Fruit fly (Drosophila melanogaster) whole organism, prepupa: ENCODE data around the gene Gr85a.

Source experiments
- CG10631 ChIP-seq: fragments of 200-800 bp; sonication (Bioruptor generic); optimal IDR thresholded peaks from 2 replicates; lab custom pipeline; 2016; ENCODE audit warnings: missing biosample characterization, missing genetic modification characterization
- CG11294 ChIP-seq: fragments of 200-800 bp; sonication (Bioruptor generic); IDR thresholded peaks from 2 replicates; pipeline ENCODE4 v1.3.6; 2022; ENCODE audit warnings: missing biosample characterization, missing genetic modification characterization
- CG11762 ChIP-seq: fragments of 200-800 bp; sonication (Bioruptor generic); optimal IDR thresholded peaks from 3 replicates; lab custom pipeline; 2016; ENCODE audit warnings: missing biosample characterization, missing genetic modification characterization; ENCODE audit not compliant: insufficient read depth
- CG15336 ChIP-seq: fragments of 200-800 bp; sonication (Bioruptor generic); IDR thresholded peaks from 2 replicates; pipeline ENCODE4 v1.3.6; 2022; ENCODE audit warnings: missing biosample characterization, missing genetic modification characterization
- CG1621 ChIP-seq: fragments of 200-800 bp; sonication (Bioruptor generic); optimal IDR thresholded peaks from 3 replicates; lab custom pipeline; 2018; ENCODE audit warnings: missing biosample characterization, mild to moderate bottlenecking, missing genetic modification characterization
- CG16779 ChIP-seq: fragments of 200-800 bp; sonication (Bioruptor generic); optimal IDR thresholded peaks from 3 replicates; lab custom pipeline; 2017; ENCODE audit warnings: missing biosample characterization, mild to moderate bottlenecking, missing genetic modification characterization
- CG3032 ChIP-seq: fragments of 200-800 bp; optimal IDR thresholded peaks from 2 replicates; lab custom pipeline; 2019; ENCODE audit warnings: missing biosample characterization, mild to moderate bottlenecking, missing genetic modification characterization, moderate library complexity
- CG3919 ChIP-seq: fragments of 200-800 bp; sonication (Bioruptor generic); optimal IDR thresholded peaks from 3 replicates; lab custom pipeline; 2016; ENCODE audit warnings: missing biosample characterization, missing genetic modification characterization
- CG4318 ChIP-seq: fragments of 200-800 bp; sonication (Bioruptor generic); optimal IDR thresholded peaks from 3 replicates; lab custom pipeline; 2017; ENCODE audit warnings: missing biosample characterization, mild to moderate bottlenecking, missing genetic modification characterization
- CG6163 ChIP-seq: fragments of 200-800 bp; sonication (Bioruptor generic); IDR thresholded peaks from 3 replicates; pipeline ENCODE4 v1.3.6; 2022; ENCODE audit warnings: missing biosample characterization, missing genetic modification characterization
- CG6276 ChIP-seq: fragments of 200-800 bp; sonication (Bioruptor generic); optimal IDR thresholded peaks from 2 replicates; lab custom pipeline; 2017; ENCODE audit warnings: missing biosample characterization, mild to moderate bottlenecking, missing genetic modification characterization
- CG6792 ChIP-seq: fragments of 200-800 bp; sonication (Bioruptor generic); optimal IDR thresholded peaks from 3 replicates; lab custom pipeline; 2016; ENCODE audit warnings: missing biosample characterization, missing genetic modification characterization
- CG6808 ChIP-seq: fragments of 200-800 bp; sonication (Bioruptor generic); optimal IDR thresholded peaks from 3 replicates; lab custom pipeline; 2017; ENCODE audit warnings: missing biosample characterization, missing genetic modification characterization, mild to moderate bottlenecking, moderate library complexity, missing genetic modification reagents
- CG6854 ChIP-seq: fragments of 200-800 bp; sonication (Bioruptor generic); optimal IDR thresholded peaks from 2 replicates; lab custom pipeline; 2017; ENCODE audit warnings: missing biosample characterization, mild to moderate bottlenecking, missing genetic modification characterization
- CG7368 ChIP-seq: fragments of 200-800 bp; sonication (Bioruptor generic); optimal IDR thresholded peaks from 3 replicates; lab custom pipeline; 2016; ENCODE audit warnings: missing biosample characterization, missing genetic modification characterization
- CG8119 ChIP-seq: fragments of 200-800 bp; sonication (Bioruptor generic); IDR thresholded peaks from 3 replicates; pipeline ENCODE4 v1.3.6; 2022; ENCODE audit warnings: missing biosample characterization, missing genetic modification characterization
- CG9139 ChIP-seq: fragments of 200-800 bp; sonication (Bioruptor generic); optimal IDR thresholded peaks from 3 replicates; lab custom pipeline; 2017; ENCODE audit warnings: missing biosample characterization, mild to moderate bottlenecking, missing genetic modification characterization
- Eip75B ChIP-seq: fragments of 200-800 bp; sonication (Bioruptor generic); optimal IDR thresholded peaks from 3 replicates; lab custom pipeline; 2016; ENCODE audit warnings: missing biosample characterization, missing genetic modification characterization
- Eip78C ChIP-seq: fragments of 200-800 bp; sonication (Bioruptor generic); peaks from one replicate; lab custom pipeline; 2016; ENCODE audit warnings: missing biosample characterization, missing genetic modification characterization
- Eip93F ChIP-seq: fragments of 200-800 bp; sonication (Bioruptor generic); optimal IDR thresholded peaks from 2 replicates; lab custom pipeline; 2016; ENCODE audit warnings: missing biosample characterization, mild to moderate bottlenecking, missing genetic modification characterization
- Ets21C ChIP-seq: fragments of 200-800 bp; sonication (Bioruptor generic); optimal IDR thresholded peaks from 3 replicates; lab custom pipeline; 2016; ENCODE audit warnings: missing biosample characterization, missing genetic modification characterization
- Ets96B ChIP-seq: fragments of 200-800 bp; optimal IDR thresholded peaks from 2 replicates; lab custom pipeline; 2019; ENCODE audit warnings: missing biosample characterization, mild to moderate bottlenecking, missing genetic modification characterization, moderate library complexity
- Gug ChIP-seq: fragments of 200-800 bp; sonication (Bioruptor generic); IDR thresholded peaks from 2 replicates; pipeline ENCODE4 v1.3.6; 2022; ENCODE audit warnings: missing biosample characterization, missing genetic modification characterization
- Hr38 ChIP-seq: sonication (Bioruptor generic); optimal IDR thresholded peaks from 2 replicates; lab custom pipeline; 2016; ENCODE audit warnings: missing biosample characterization, missing genetic modification characterization
- Hr39 ChIP-seq: fragments of 200-800 bp; sonication (Bioruptor generic); optimal IDR thresholded peaks from 2 replicates; lab custom pipeline; 2016; ENCODE audit warnings: missing biosample characterization, missing genetic modification characterization
- Lpt ChIP-seq: fragments of 200-800 bp; sonication (Bioruptor generic); optimal IDR thresholded peaks from 3 replicates; lab custom pipeline; 2016; ENCODE audit warnings: missing biosample characterization, missing genetic modification characterization
- Met ChIP-seq: fragments of 200-800 bp; sonication (Bioruptor generic); optimal IDR thresholded peaks from 3 replicates; lab custom pipeline; 2016; ENCODE audit warnings: missing biosample characterization, missing genetic modification characterization
- Sox14 ChIP-seq: fragments of 200-800 bp; sonication (Bioruptor generic); optimal IDR thresholded peaks from 3 replicates; lab custom pipeline; 2016; ENCODE audit warnings: missing biosample characterization, missing genetic modification characterization
- Sox15 ChIP-seq: fragments of 200-800 bp; sonication (Bioruptor generic); optimal IDR thresholded peaks from 3 replicates; lab custom pipeline; 2016; ENCODE audit warnings: missing biosample characterization, missing genetic modification characterization
- achi ChIP-seq: fragments of 200-800 bp; sonication (Bioruptor generic); optimal IDR thresholded peaks from 3 replicates; lab custom pipeline; 2016; ENCODE audit warnings: missing biosample characterization, missing genetic modification characterization
- dac ChIP-seq: fragments of 200-800 bp; sonication (Bioruptor generic); optimal IDR thresholded peaks from 2 replicates; lab custom pipeline; 2017; ENCODE audit warnings: missing biosample characterization, mild to moderate bottlenecking, missing genetic modification characterization
- eg ChIP-seq: fragments of 200-800 bp; sonication (Bioruptor generic); IDR thresholded peaks from 3 replicates; pipeline ENCODE4 v1.3.6; 2022; ENCODE audit warnings: missing biosample characterization, missing genetic modification characterization
- esn ChIP-seq: fragments of 200-800 bp; sonication (Bioruptor generic); optimal IDR thresholded peaks from 2 replicates; lab custom pipeline; 2016; ENCODE audit warnings: missing biosample characterization, mild to moderate bottlenecking, missing genetic modification characterization, moderate library complexity
- fkh ChIP-seq: fragments of 200-800 bp; sonication (Bioruptor generic); optimal IDR thresholded peaks from 3 replicates; lab custom pipeline; 2017; ENCODE audit warnings: missing biosample characterization, mild to moderate bottlenecking, missing genetic modification characterization, moderate library complexity
- net ChIP-seq: fragments of 200-800 bp; sonication (Bioruptor generic); optimal IDR thresholded peaks from 3 replicates; lab custom pipeline; 2016; ENCODE audit warnings: missing biosample characterization, missing genetic modification characterization
- pdm3 ChIP-seq: fragments of 200-800 bp; sonication (Bioruptor generic); optimal IDR thresholded peaks from 3 replicates; lab custom pipeline; 2016; ENCODE audit warnings: missing biosample characterization, missing genetic modification characterization
- ss ChIP-seq, 2 experiments: fragments of 200-800 bp; sonication (Bioruptor generic); optimal IDR thresholded peaks; 2 replicates in 1 of 2; 3 replicates in 1 of 2; lab custom pipeline; 2017 to 2018; ENCODE audit warnings: mild to moderate bottlenecking in 2 of 2, missing biosample characterization in 2 of 2, missing genetic modification characterization in 2 of 2, moderate library complexity in 1 of 2
- svp ChIP-seq: fragments of 200-800 bp; sonication (Bioruptor generic); peaks from one replicate; lab custom pipeline; 2016; ENCODE audit warnings: missing biosample characterization, missing genetic modification characterization
- topi ChIP-seq: fragments of 200-800 bp; sonication (Bioruptor generic); optimal IDR thresholded peaks from 3 replicates; lab custom pipeline; 2016; ENCODE audit warnings: missing biosample characterization, missing genetic modification characterization
- vri ChIP-seq: fragments of 200-800 bp; sonication (Bioruptor generic); optimal IDR thresholded peaks from 3 replicates; lab custom pipeline; 2016; ENCODE audit warnings: missing biosample characterization, mild to moderate bottlenecking, missing genetic modification characterization

Gene Gr85a

DNA sequence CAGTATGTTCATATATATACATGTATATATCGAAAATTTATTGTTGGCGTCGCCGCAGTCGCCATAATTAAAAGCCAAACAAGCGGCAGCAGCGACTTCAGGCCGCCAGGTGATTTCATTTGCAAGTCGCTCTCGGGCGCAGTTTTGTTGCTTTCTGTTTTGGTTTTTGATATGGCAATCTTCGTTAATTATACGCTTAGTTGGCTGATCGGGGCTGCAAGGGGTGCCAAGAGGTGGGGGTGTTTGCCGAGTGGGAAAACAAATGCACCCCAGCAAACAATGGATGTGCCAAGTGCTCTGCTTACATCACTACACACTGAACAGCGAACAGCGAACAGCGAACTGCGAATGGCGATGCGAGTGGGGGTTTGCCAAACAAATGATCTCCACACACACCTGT lies 45.6 kb downstream of the Gr85a start:
- TF ChIP-seq Eip75B (GFP tag; lab: Kevin White, UChicago) (no peak), svp (peak; percentile 28)

DNA sequence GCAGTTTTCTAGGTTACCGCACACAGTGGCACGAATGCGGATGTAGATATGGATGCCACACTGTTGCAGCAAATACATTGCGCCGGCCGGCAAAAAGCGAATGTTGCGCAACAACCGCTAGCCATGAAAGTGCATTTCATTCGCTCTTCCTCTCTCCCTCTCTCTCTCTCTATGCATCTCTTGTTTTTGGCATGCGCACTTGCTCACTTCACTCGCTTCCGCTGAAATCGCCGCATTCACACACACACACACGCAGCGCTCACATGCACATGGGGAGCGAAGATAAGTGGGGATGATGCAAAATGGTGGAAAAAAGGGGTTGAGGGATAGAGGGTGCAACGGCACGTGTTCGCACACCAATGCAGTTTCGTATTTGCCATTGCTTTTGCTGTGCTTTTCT lies 46.7 kb downstream of the Gr85a start:
- no peak for TF ChIP-seq Hr38
- TF ChIP-seq vri (GFP tag; lab: Kevin White, UChicago): peak; percentile 41
- TF ChIP-seq CG6276: peak; percentile 12
- TF ChIP-seq CG3919 (GFP tag; lab: Kevin White, UChicago): peak; percentile 46
- TF ChIP-seq topi (GFP tag; lab: Kevin White, UChicago): peak; percentile 20
- TF ChIP-seq Hr39 (GFP tag; lab: Kevin White, UChicago): no peak
- no peak for TF ChIP-seq fkh
- no peak for TF ChIP-seq pdm3 (GFP tag; lab: Kevin White, UChicago)
- 0 out of 3 replicates have a peak, but pooled peaks have one; percentile 35 for TF ChIP-seq CG8119
- peak; percentile 24 for TF ChIP-seq CG7368 (GFP tag; lab: Kevin White, UChicago)
- no peak for TF ChIP-seq Ets21C (GFP tag; lab: Kevin White, UChicago)
- peak; percentile 70 for TF ChIP-seq CG6163 (GFP tag; lab: Robert Waterston, UW)
- TF ChIP-seq CG3032 (tag; lab: Kevin White, UChicago): peak; percentile 10
- TF ChIP-seq CG9139: no peak
- peak; percentile 49 for TF ChIP-seq Met (GFP tag; lab: Kevin White, UChicago)
- TF ChIP-seq net (GFP tag; lab: Kevin White, UChicago): peak; percentile 46
- TF ChIP-seq esn (GFP tag; lab: Kevin White, UChicago): peak; percentile 26
- no peak for TF ChIP-seq CG11762
- peak; percentile 29; the same call in 1 of the 2 replicates for TF ChIP-seq CG11294
- TF ChIP-seq ss (GFP tag; optimal IDR thresholded peaks at IDR 0.05; lab: Kevin White, UChicago): peak in 1 of 2 experiments; percentile 40
- peak; percentile 64 for TF ChIP-seq eg (GFP tag; lab: Robert Waterston, UW)
- TF ChIP-seq Eip78C (GFP tag; lab: Kevin White, UChicago): peak; percentile 83
- 0 out of 2 replicates have a peak, but pooled peaks have one; percentile 29 for TF ChIP-seq CG15336 (GFP tag; lab: Robert Waterston, UW)
- TF ChIP-seq CG6808 (GFP tag; lab: Kevin White, UChicago): peak; percentile 19
- no peak for TF ChIP-seq CG1621 (tag; lab: Kevin White, UChicago)
- no peak for TF ChIP-seq Eip93F (GFP tag; lab: Kevin White, UChicago)
- TF ChIP-seq Ets96B (tag; lab: Kevin White, UChicago): no peak
- peak; percentile 32 for TF ChIP-seq Eip75B (GFP tag; lab: Kevin White, UChicago)
- peak; percentile 51 for TF ChIP-seq CG6854 (GFP tag; lab: Kevin White, UChicago)
- peak; percentile 58 for TF ChIP-seq svp
- no peak for TF ChIP-seq CG4318 (GFP tag; lab: Kevin White, UChicago)
- no peak for TF ChIP-seq Gug (GFP tag; lab: Robert Waterston, UW)
- no peak for TF ChIP-seq Sox14 (GFP tag; lab: Kevin White, UChicago)
- TF ChIP-seq Sox15 (GFP tag; lab: Kevin White, UChicago): no peak
- no peak for TF ChIP-seq dac (GFP tag; lab: Kevin White, UChicago)
- peak; percentile 41 for TF ChIP-seq CG16779 (tag; lab: Kevin White, UChicago)
- TF ChIP-seq achi: no peak
- no peak for TF ChIP-seq CG6792
- peak; percentile 37 for TF ChIP-seq Lpt (GFP tag; lab: Kevin White, UChicago)
- TF ChIP-seq CG10631 (GFP tag; lab: Kevin White, UChicago): no peak

DNA sequence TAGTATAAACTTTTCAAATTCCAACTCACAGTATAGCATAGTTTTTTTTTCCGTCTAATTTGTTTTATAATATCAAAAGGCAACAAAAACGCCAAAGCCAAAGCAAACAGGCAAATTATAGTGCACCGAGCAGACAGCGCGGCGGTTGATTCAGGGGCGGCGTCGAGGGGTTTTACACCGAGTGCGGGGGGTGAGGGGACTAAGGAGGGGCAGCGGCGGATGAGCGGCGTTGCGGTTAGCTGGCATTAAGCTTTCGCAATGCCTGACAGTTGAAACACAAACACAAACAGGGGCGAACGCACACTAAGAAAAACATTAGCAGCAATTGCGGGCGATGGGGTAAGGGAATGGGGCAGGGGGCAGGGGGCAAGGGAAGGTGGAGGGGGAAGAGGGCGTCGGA lies 50.1 kb downstream of the Gr85a start:
- TF ChIP-seq CG6163 (GFP tag; lab: Robert Waterston, UW) (0 out of 3 replicates have a peak, but pooled peaks have one; percentile 35), achi (no peak), net (GFP tag; lab: Kevin White, UChicago) (no peak), CG15336 (GFP tag; lab: Robert Waterston, UW) (0 out of 2 replicates have a peak, but pooled peaks have one; percentile 7), Sox14 (GFP tag; lab: Kevin White, UChicago) (no peak), fkh (peak; percentile 34), ss (GFP tag; optimal IDR thresholded peaks at IDR 0.05; lab: Kevin White, UChicago) (no peak), eg (GFP tag; lab: Robert Waterston, UW) (peak; percentile 17; the same call in 1 of the 3 replicates)
